Fruit fly (Drosophila melanogaster): ENCODE data around the gene TotE.

Gene TotE

DNA sequence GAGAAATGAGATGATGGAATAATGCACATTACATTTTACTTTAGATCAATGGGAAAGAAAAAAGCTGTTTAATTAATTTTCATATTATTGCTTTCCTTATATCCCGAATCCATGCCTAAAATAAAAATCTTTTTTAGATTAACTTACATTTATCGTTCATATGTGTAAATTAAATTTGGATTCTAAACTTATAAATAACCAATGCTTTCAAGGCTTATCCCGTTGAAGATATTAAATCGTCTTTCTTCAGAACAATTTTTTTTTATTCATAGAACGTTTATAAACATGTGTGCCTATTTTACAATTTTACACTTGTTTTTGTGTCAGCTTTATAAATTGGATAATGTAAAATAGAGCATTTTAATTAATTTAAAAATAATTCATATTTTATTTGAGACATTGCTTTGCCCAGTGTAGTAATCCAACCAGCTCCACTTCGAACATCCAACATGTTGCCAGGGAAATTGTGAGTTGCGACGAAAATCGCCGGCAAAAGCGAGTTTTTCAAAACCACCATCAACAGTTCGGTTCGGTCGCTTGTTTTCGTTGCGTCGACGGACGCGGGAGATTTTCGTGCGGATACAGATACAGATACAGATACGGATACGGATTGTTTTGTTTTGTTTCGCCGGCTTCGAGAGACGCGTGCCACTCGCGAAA, 17.7 kb downstream of the TotE start (continued):
- no peak for TF ChIP-seq CG11456 (GFP tag; IDR thresholded peaks at IDR 0.05)
- TF ChIP-seq HLH4C (GFP tag; IDR thresholded peaks at IDR 0.05; ENCODE audit: partially characterized antibody): no peak
- peak; percentile 17 for TF ChIP-seq CG3065 (GFP tag; optimal IDR thresholded peaks at IDR 0.05)
- peak; percentile 65 for TF ChIP-seq CG6683 (GFP tag; optimal IDR thresholded peaks at IDR 0.05)
- no peak for TF ChIP-seq CG11560 (tag; IDR thresholded peaks at IDR 0.05)
- TF ChIP-seq grau (tag; optimal IDR thresholded peaks at IDR 0.05): peak; percentile 73
- no peak for TF ChIP-seq NK7.1 (GFP tag; optimal IDR thresholded peaks at IDR 0.05)
- TF ChIP-seq gem (tag; optimal IDR thresholded peaks at IDR 0.05): peak; percentile 92
- TF ChIP-seq Sin3A (optimal IDR thresholded peaks at IDR 0.05): no peak
- TF ChIP-seq CG1603 (tag; optimal IDR thresholded peaks at IDR 0.05): no peak
- TF ChIP-seq NfI (GFP tag; optimal IDR thresholded peaks at IDR 0.05): peak; percentile 19
- TF ChIP-seq odd (GFP tag; optimal IDR thresholded peaks at IDR 0.05): peak; percentile 84
- peak; percentile 99 for TF ChIP-seq CG5180 (GFP tag; optimal IDR thresholded peaks at IDR 0.05)
- no peak for TF ChIP-seq toy (GFP tag; IDR thresholded peaks at IDR 0.05)
- TF ChIP-seq MTF-1 (GFP tag; optimal IDR thresholded peaks at IDR 0.05; ENCODE audit: borderline replicate concordance): peak; percentile 35
- no peak for TF ChIP-seq Tbp (GFP tag; optimal IDR thresholded peaks at IDR 0.05)
- no peak for TF ChIP-seq CG14860 (GFP tag; IDR thresholded peaks at IDR 0.05; ENCODE audit: partially characterized antibody)
- no peak for TF ChIP-seq gfzf (GFP tag; optimal IDR thresholded peaks at IDR 0.05)
- TF ChIP-seq CG31441 (GFP tag; IDR thresholded peaks at IDR 0.05): peak; percentile 95
- TF ChIP-seq danr (GFP tag; IDR thresholded peaks at IDR 0.05): peak; percentile 36; the same call in 1 of the 2 replicates
- TF ChIP-seq CG1647 (GFP tag; optimal IDR thresholded peaks at IDR 0.05): no peak
- TF ChIP-seq CG2129 (GFP tag; IDR thresholded peaks at IDR 0.05; ENCODE audit: partially characterized antibody): no peak
- TF ChIP-seq mam (GFP tag; optimal IDR thresholded peaks at IDR 0.05): no peak
- TF ChIP-seq B-H1 (GFP tag; IDR thresholded peaks at IDR 0.05): peak; percentile 43; the same call in 2 of the 3 replicates
- no peak for TF ChIP-seq ap (GFP tag; IDR thresholded peaks at IDR 0.05)
- TF ChIP-seq bowl (GFP tag; IDR thresholded peaks at IDR 0.05): no peak
- no peak for TF ChIP-seq Side (GFP tag; optimal IDR thresholded peaks at IDR 0.05)
- peak; percentile 69 for TF ChIP-seq Fer1 (GFP tag; optimal IDR thresholded peaks at IDR 0.05)
- TF ChIP-seq pzg (GFP tag; optimal IDR thresholded peaks at IDR 0.05): no peak
- no peak for TF ChIP-seq CG3995 (GFP tag; optimal IDR thresholded peaks at IDR 0.05)
- TF ChIP-seq Mad (GFP tag; optimal IDR thresholded peaks at IDR 0.05): peak; percentile 5
- no peak for TF ChIP-seq al (GFP tag; IDR thresholded peaks at IDR 0.05)
- TF ChIP-seq CG4707 (GFP tag; optimal IDR thresholded peaks at IDR 0.05): no peak
- no peak for TF ChIP-seq Adf1 (GFP tag; IDR thresholded peaks at IDR 0.05)
- no peak for TF ChIP-seq CG1832 (GFP tag; optimal IDR thresholded peaks at IDR 0.05)
- no peak for TF ChIP-seq dati (GFP tag; IDR thresholded peaks at IDR 0.05)
- TF ChIP-seq mld (GFP tag; IDR thresholded peaks at IDR 0.05; ENCODE audit: partially characterized antibody): no peak
- peak; percentile 85 for TF ChIP-seq gsb-n (tag; optimal IDR thresholded peaks at IDR 0.05)
- TF ChIP-seq B-H2 (GFP tag; optimal IDR thresholded peaks at IDR 0.05): no peak
- peak; percentile 76 for TF ChIP-seq tin (GFP tag; optimal IDR thresholded peaks at IDR 0.05)
- no peak for TF ChIP-seq mirr (GFP tag; optimal IDR thresholded peaks at IDR 0.05)
- TF ChIP-seq CG7271 (tag; optimal IDR thresholded peaks at IDR 0.05): peak; percentile 17
- no peak for TF ChIP-seq CG9609 (GFP tag; optimal IDR thresholded peaks at IDR 0.05)
- TF ChIP-seq CG30020 (tag; optimal IDR thresholded peaks at IDR 0.05): peak; percentile 45
- peak; percentile 6; the same call in 1 of the 2 replicates for TF ChIP-seq peb (GFP tag; IDR thresholded peaks at IDR 0.05)
- TF ChIP-seq Dek (tag; optimal IDR thresholded peaks at IDR 0.05): peak; percentile 48
- TF ChIP-seq Hr51 (GFP tag; optimal IDR thresholded peaks at IDR 0.05): peak in 1 of 2 experiments; percentile 87
- no peak for TF ChIP-seq Mes4 (GFP tag; optimal IDR thresholded peaks at IDR 0.05)
- TF ChIP-seq CG11695 (GFP tag; IDR thresholded peaks at IDR 0.05): peak; percentile 77; the same call in 2 of the 3 replicates
- peak; percentile 88 for TF ChIP-seq CG2875 (GFP tag; optimal IDR thresholded peaks at IDR 0.05)

All from whole organism, embryonic.